Fruit fly (Drosophila melanogaster): Measurements from ENCODE around the gene kst.
A peak's percentile ranks its signal among the peaks of the same experiment; 100 is the strongest.

The kst gene

dm6 chr3L:3373994-3374623 lies 37.4 kb downstream of the kst start, which contains the start of the genes Ythdc1 and CG12010 (continued):
- no peak for TF ChIP-seq CG2202 (tag; optimal IDR thresholded peaks at IDR 0.05)
- TF ChIP-seq Sox102F (GFP tag; optimal IDR thresholded peaks at IDR 0.05) = no peak
- TF ChIP-seq Hr51 (GFP tag; optimal IDR thresholded peaks at IDR 0.05) = no peak
- TF ChIP-seq Bdp1 (GFP tag; optimal IDR thresholded peaks at IDR 0.05) = no peak
- TF ChIP-seq Bteb2 (GFP tag; optimal IDR thresholded peaks at IDR 0.05) = no peak
- TF ChIP-seq gfzf (GFP tag; optimal IDR thresholded peaks at IDR 0.05) = peak; percentile 21
- no peak for TF ChIP-seq toy (GFP tag; IDR thresholded peaks at IDR 0.05)
- TF ChIP-seq kni (GFP tag; optimal IDR thresholded peaks at IDR 0.05) = no peak
- no peak for TF ChIP-seq NC2β (GFP tag; optimal IDR thresholded peaks at IDR 0.05)
- TF ChIP-seq lmd (GFP tag; IDR thresholded peaks at IDR 0.05) = no peak
- no peak for TF ChIP-seq Hr78 (GFP tag; optimal IDR thresholded peaks at IDR 0.05)
- no peak for TF ChIP-seq gcm (GFP tag; optimal IDR thresholded peaks at IDR 0.05)
- TF ChIP-seq HmgZ (tag; optimal IDR thresholded peaks at IDR 0.05) = peak; percentile 82
- TF ChIP-seq CG18011 (GFP tag; optimal IDR thresholded peaks at IDR 0.05) = no peak
- peak; percentile 96 for TF ChIP-seq Bgb (GFP tag; IDR thresholded peaks at IDR 0.05; ENCODE audit: partially characterized antibody)
- TF ChIP-seq CG16815 (GFP tag; optimal IDR thresholded peaks at IDR 0.05) = no peak
- no peak for TF ChIP-seq CG8290 (GFP tag; optimal IDR thresholded peaks at IDR 0.05)
- no peak for TF ChIP-seq CG8290 (tag; optimal IDR thresholded peaks at IDR 0.05)
- peak; percentile 4 for TF ChIP-seq wek (GFP tag; optimal IDR thresholded peaks at IDR 0.05)
- TF ChIP-seq CG12769 (tag; optimal IDR thresholded peaks at IDR 0.05) = no peak
- peak; percentile 23 for TF ChIP-seq ftz-f1 (GFP tag; optimal IDR thresholded peaks at IDR 0.05)
- TF ChIP-seq Nf-YC (tag; optimal IDR thresholded peaks at IDR 0.05) = peak; percentile 96
- TF ChIP-seq salm (tag; optimal IDR thresholded peaks at IDR 0.05) = no peak
- TF ChIP-seq Hey (tag; optimal IDR thresholded peaks at IDR 0.05) = no peak
- 0 out of 2 replicates have a peak, but pooled peaks have one; percentile 12 for TF ChIP-seq CG9932 (GFP tag; IDR thresholded peaks at IDR 0.05)
- TF ChIP-seq Dfd (GFP tag; optimal IDR thresholded peaks at IDR 0.05) = no peak
- no peak for TF ChIP-seq CG15514 (GFP tag; optimal IDR thresholded peaks at IDR 0.05)
- TF ChIP-seq lola (GFP tag; optimal IDR thresholded peaks at IDR 0.05) = no peak
- TF ChIP-seq Med (GFP tag) = peak; percentile 80
- TF ChIP-seq Chrac-16 (GFP tag; optimal IDR thresholded peaks at IDR 0.05) = no peak
- TF ChIP-seq Sox100B (GFP tag; optimal IDR thresholded peaks at IDR 0.05) = no peak
- no peak for TF ChIP-seq CG17359 (tag; optimal IDR thresholded peaks at IDR 0.05)
- peak in 1 of 2 experiments; percentile 75 for TF ChIP-seq crp (GFP tag; optimal IDR thresholded peaks at IDR 0.05)
- TF ChIP-seq CG33557 (GFP tag; optimal IDR thresholded peaks at IDR 0.05) = no peak
- peak; percentile 91 for TF ChIP-seq ssp (GFP tag; IDR thresholded peaks at IDR 0.05)
- no peak for TF ChIP-seq Aef1 (GFP tag; IDR thresholded peaks at IDR 0.05)
- TF ChIP-seq gro (GFP tag; optimal IDR thresholded peaks at IDR 0.05) = peak; percentile 34
- no peak for TF ChIP-seq CG6765 (GFP tag; optimal IDR thresholded peaks at IDR 0.05)
- TF ChIP-seq Neu2 (GFP tag; optimal IDR thresholded peaks at IDR 0.05; ENCODE audit: borderline replicate concordance) = peak; percentile 76
- TF ChIP-seq knrl (GFP tag; IDR thresholded peaks at IDR 0.05; ENCODE audit: partially characterized antibody) = peak; percentile 82
- no peak for TF ChIP-seq crol (GFP tag; IDR thresholded peaks at IDR 0.05)
- TF ChIP-seq repo (GFP tag; optimal IDR thresholded peaks at IDR 0.05) = no peak
- TF ChIP-seq pros (GFP tag; optimal IDR thresholded peaks at IDR 0.05) = no peak
- TF ChIP-seq Kr (GFP tag; optimal IDR thresholded peaks at IDR 0.05) = no peak
- no peak for TF ChIP-seq CG6175 (GFP tag; IDR thresholded peaks at IDR 0.05)
- no peak for TF ChIP-seq Hmx (GFP tag; optimal IDR thresholded peaks at IDR 0.05)
- no peak for TF ChIP-seq CoRest (tag; optimal IDR thresholded peaks at IDR 0.05)
- TF ChIP-seq trem (tag; optimal IDR thresholded peaks at IDR 0.05) = peak; percentile 68
- peak; percentile 84 for TF ChIP-seq Sin3A (optimal IDR thresholded peaks at IDR 0.05)
- peak; percentile 99 for TF ChIP-seq YL-1 (GFP tag; optimal IDR thresholded peaks at IDR 0.05)
